Fruit fly (Drosophila melanogaster): Measurements from ENCODE around the gene CG32262.

DNA sequence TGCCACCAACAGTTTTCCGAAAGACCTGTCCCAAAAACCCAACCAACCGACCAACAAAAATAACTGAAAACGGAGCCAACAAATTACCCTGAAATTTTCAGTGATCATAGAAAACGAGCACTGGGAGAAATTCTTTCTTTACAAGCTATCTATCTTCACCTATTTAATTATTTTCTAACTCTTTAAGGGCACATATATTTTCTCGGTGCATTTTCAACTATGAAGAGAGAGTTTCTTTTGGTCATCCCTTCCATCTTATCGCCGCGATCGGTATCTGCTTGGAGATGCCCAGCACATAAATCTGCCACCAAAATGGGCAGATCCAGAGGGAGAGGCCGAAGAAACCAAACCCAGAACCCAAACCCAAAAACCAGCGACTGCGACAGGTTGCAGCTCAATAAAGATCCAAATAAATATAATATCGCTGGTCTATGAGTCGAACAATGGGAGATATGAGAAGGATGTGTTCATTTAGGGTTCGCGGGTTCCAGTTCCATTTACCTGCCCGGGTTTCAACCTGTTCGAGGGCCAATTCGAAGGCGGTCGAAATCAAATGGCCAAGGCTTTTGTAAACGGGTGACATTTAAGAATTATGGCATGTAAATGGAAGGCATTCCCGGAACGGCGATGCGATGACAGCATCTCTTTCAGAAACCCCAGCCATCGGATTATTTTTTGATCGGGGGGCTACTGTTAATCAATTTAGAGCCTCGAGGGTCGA lies 33.1 kb upstream of the CG32262 start:
- TF ChIP-seq Lpt (GFP tag; optimal IDR thresholded peaks at IDR 0.05): no peak
- TF ChIP-seq Hr4 (GFP tag; optimal IDR thresholded peaks at IDR 0.05): no peak
- TF ChIP-seq CG8319 (GFP tag; optimal IDR thresholded peaks at IDR 0.05): no peak
- TF ChIP-seq vri (GFP tag; optimal IDR thresholded peaks at IDR 0.05): no peak
- no peak for TF ChIP-seq CG7368 (GFP tag; optimal IDR thresholded peaks at IDR 0.05)
- no peak for TF ChIP-seq fkh (GFP tag; optimal IDR thresholded peaks at IDR 0.05)
- no peak for TF ChIP-seq CG11762 (GFP tag; optimal IDR thresholded peaks at IDR 0.05; ENCODE audit: insufficient read depth)
- TF ChIP-seq Eip93F (GFP tag; optimal IDR thresholded peaks at IDR 0.05): no peak
- no peak for TF ChIP-seq OdsH (GFP tag; optimal IDR thresholded peaks at IDR 0.05)
- TF ChIP-seq CG6163 (GFP tag; IDR thresholded peaks at IDR 0.05): no peak
- no peak for TF ChIP-seq CG10669 (GFP tag; optimal IDR thresholded peaks at IDR 0.05)
- TF ChIP-seq salr (GFP tag; optimal IDR thresholded peaks at IDR 0.05): no peak
- no peak for TF ChIP-seq CG32006 (GFP tag; optimal IDR thresholded peaks at IDR 0.05)

Data from whole organism, prepupa.